Worm (Caenorhabditis elegans): Measurements from ENCODE around the gene Y25C1A.2.

Y25C1A.2 gene

ce11 chrII:3154383-3154782, 42.0 kb downstream of the Y25C1A.2 start, which contains the start of gene sri-32:
Gene sri-32 (minus strand): TSS chrII:3154483.
- no peak for TF ChIP-seq pha-2 (tag; optimal IDR thresholded peaks at IDR 0.05)
- no peak for TF ChIP-seq nfya-1 (tag; optimal IDR thresholded peaks at IDR 0.05)
- no peak for TF ChIP-seq fkh-10 (GFP tag; optimal IDR thresholded peaks at IDR 0.05)
- TF ChIP-seq sdc-2 (tag; optimal IDR thresholded peaks at IDR 0.05): no peak
- TF ChIP-seq hlh-8 (tag; optimal IDR thresholded peaks at IDR 0.05): no peak
- TF ChIP-seq unc-55 (GFP tag; optimal IDR thresholded peaks at IDR 0.05): no peak
- TF ChIP-seq lin-11 (tag; optimal IDR thresholded peaks at IDR 0.05): no peak
- TF ChIP-seq C38D4.7 (GFP tag; optimal IDR thresholded peaks at IDR 0.05): no peak
- no peak for TF ChIP-seq ttx-3 (tag; optimal IDR thresholded peaks at IDR 0.05)
- no peak for TF ChIP-seq C08G9.2 (tag; optimal IDR thresholded peaks at IDR 0.05)
- no peak for TF ChIP-seq ceh-30 (tag; optimal IDR thresholded peaks at IDR 0.05)
- TF ChIP-seq fax-1 (tag; optimal IDR thresholded peaks at IDR 0.05): no peak

DNA sequence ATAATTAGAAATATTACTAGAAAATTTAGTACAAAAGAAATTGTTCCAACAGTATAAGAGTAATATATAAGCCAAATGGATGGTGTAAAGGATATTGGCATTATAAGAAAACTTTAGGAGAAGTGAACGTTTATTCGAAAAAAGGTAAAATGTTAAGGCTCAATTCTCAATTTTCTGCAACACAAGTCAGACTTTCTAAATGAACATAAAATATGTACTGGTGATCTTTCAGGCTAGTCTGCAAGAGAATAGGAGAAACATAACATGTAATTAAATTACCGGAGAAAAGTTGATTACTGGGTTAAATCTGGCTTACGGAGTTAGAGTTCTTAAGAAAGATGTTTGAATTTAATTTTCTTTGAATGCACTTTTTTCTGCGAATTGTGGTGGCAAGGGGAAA, 44.3 kb downstream of the Y25C1A.2 start, which contains the start of gene sri-33:
TSS of gene sri-33 (minus strand) at position 101 of the 400 bp plus-strand sequence.
- no peak for TF ChIP-seq ceh-22 (tag; optimal IDR thresholded peaks at IDR 0.05)
- no peak for TF ChIP-seq C38D4.7 (GFP tag; optimal IDR thresholded peaks at IDR 0.05)
- no peak for TF ChIP-seq ceh-18 (tag; optimal IDR thresholded peaks at IDR 0.05)
- no peak for TF ChIP-seq syd-9 (tag; optimal IDR thresholded peaks at IDR 0.05)
- no peak for TF ChIP-seq pqm-1 (tag; optimal IDR thresholded peaks at IDR 0.05)
- no peak for TF ChIP-seq odd-2 (tag; optimal IDR thresholded peaks at IDR 0.05)
- TF ChIP-seq fkh-6 (tag; optimal IDR thresholded peaks at IDR 0.05): no peak
- no peak for TF ChIP-seq pax-1 (tag; optimal IDR thresholded peaks at IDR 0.05)
- no peak for TF ChIP-seq ceh-48 (tag; optimal IDR thresholded peaks at IDR 0.05)
- TF ChIP-seq F13H6.1 (tag; optimal IDR thresholded peaks at IDR 0.05): no peak
- no peak for TF ChIP-seq ceh-6 (GFP tag; optimal IDR thresholded peaks at IDR 0.05)
- TF ChIP-seq lin-11 (tag; optimal IDR thresholded peaks at IDR 0.05): no peak
- TF ChIP-seq tbx-2 (tag; optimal IDR thresholded peaks at IDR 0.05): no peak
- no peak for TF ChIP-seq dmd-4 (tag; optimal IDR thresholded peaks at IDR 0.05; ENCODE audit: borderline replicate concordance)
- TF ChIP-seq K02D7.2 (tag; optimal IDR thresholded peaks at IDR 0.05): no peak
- no peak for TF ChIP-seq sox-4 (tag; optimal IDR thresholded peaks at IDR 0.05)

ce11 chrII:3158985-3159384, 46.6 kb downstream of the Y25C1A.2 start, which contains the start of gene sri-34:
Gene sri-34 (minus strand): TSS chrII:3159085.
- no peak for TF ChIP-seq ceh-18 (tag; optimal IDR thresholded peaks at IDR 0.05)
- TF ChIP-seq nhr-11 (tag; optimal IDR thresholded peaks at IDR 0.05): no peak
- no peak for TF ChIP-seq ceh-6 (GFP tag; optimal IDR thresholded peaks at IDR 0.05)
- TF ChIP-seq C38D4.7 (GFP tag; optimal IDR thresholded peaks at IDR 0.05): no peak
- TF ChIP-seq unc-3 (GFP tag; conservative IDR thresholded peaks at IDR 0.05): no peak
- no peak for TF ChIP-seq unc-3 (tag; optimal IDR thresholded peaks at IDR 0.05)
- TF ChIP-seq fax-1 (tag; optimal IDR thresholded peaks at IDR 0.05): no peak
- TF ChIP-seq fkh-10 (GFP tag; optimal IDR thresholded peaks at IDR 0.05): no peak
- no peak for TF ChIP-seq K02D7.2 (tag; optimal IDR thresholded peaks at IDR 0.05)
- TF ChIP-seq Y22D7AL.16 (tag; optimal IDR thresholded peaks at IDR 0.05): no peak
- TF ChIP-seq unc-55 (GFP tag; optimal IDR thresholded peaks at IDR 0.05): no peak
- no peak for TF ChIP-seq ttx-3 (tag; optimal IDR thresholded peaks at IDR 0.05)
- TF ChIP-seq tbx-2 (tag; optimal IDR thresholded peaks at IDR 0.05): no peak
- no peak for TF ChIP-seq madf-2 (tag; optimal IDR thresholded peaks at IDR 0.05)
- TF ChIP-seq dmd-4 (tag; optimal IDR thresholded peaks at IDR 0.05; ENCODE audit: borderline replicate concordance): no peak
- no peak for TF ChIP-seq ahr-1 (tag; optimal IDR thresholded peaks at IDR 0.05)
- no peak for TF ChIP-seq syd-9 (tag; optimal IDR thresholded peaks at IDR 0.05)
- no peak for TF ChIP-seq rnt-1 (tag; optimal IDR thresholded peaks at IDR 0.05)
- TF ChIP-seq lim-6 (tag; optimal IDR thresholded peaks at IDR 0.05): no peak
- TF ChIP-seq F13H6.1 (tag; optimal IDR thresholded peaks at IDR 0.05): no peak
